Worm (Caenorhabditis elegans) whole organism, L1 larva: ENCODE measurements around the gene fipr-13.

Source experiments
- fos-1 ChIP-seq: fragments of 150-350 bp; optimal IDR thresholded peaks from 2 replicates; lab custom pipeline; 2014; ENCODE audit warnings: missing biosample characterization, missing genetic modification characterization
- hlh-4 ChIP-seq: sonication (generic microtip); optimal IDR thresholded peaks from 2 replicates; lab custom pipeline; 2016; ENCODE audit warnings: mild to moderate bottlenecking, missing genetic modification characterization, missing compliant biosample characterization
- lsy-2 ChIP-seq, 2 experiments: fragments of 150-350 bp; optimal IDR thresholded peaks; 2 replicates each; lab custom pipeline; 2014; ENCODE audit warnings: missing biosample characterization in 2 of 2, missing genetic modification characterization in 2 of 2
- unc-62 ChIP-seq: fragments of 150-350 bp; optimal IDR thresholded peaks from 2 replicates; lab custom pipeline; 2014; ENCODE audit warnings: missing biosample characterization, missing genetic modification reagents, missing genetic modification characterization
- unc-86 ChIP-seq: sonication (generic microtip); optimal IDR thresholded peaks from 2 replicates; lab custom pipeline; 2016; ENCODE audit warnings: missing genetic modification characterization, missing compliant biosample characterization

DNA sequence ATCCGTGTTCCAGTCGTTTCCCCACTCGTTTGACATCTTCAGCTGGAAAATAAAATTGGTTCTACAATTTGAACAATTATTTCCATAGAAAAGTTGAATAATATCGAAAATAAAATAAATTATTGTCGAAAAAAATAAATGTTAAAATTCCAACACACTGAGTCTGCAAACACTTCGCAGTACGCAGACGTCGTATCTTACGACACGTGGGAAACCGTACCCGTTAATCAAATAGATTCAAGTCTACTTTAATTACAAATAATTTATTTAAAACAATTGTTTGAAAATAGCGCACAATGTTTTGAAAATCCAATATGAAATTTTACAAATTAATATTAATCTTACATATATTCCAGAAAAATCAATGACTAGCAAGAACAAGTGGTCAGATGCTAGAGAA is 9.4 kb upstream of the fipr-13 start, which contains the start of gene yif-1:
- TF ChIP-seq hlh-4 (tag; lab: Kevin White, UChicago) (no peak), fos-1 (tag; lab: Kevin White, UChicago) (no peak), lsy-2 (tag; optimal IDR thresholded peaks at IDR 0.05; lab: Kevin White, UChicago) (peak; percentile 58 to 93), unc-62 (GFP tag; lab: Kevin White, UChicago) (no peak), unc-86 (tag; lab: Kevin White, UChicago) (no peak)
